Worm (Caenorhabditis elegans) whole organism, L1 larva: ENCODE measurements around the gene F32F2.4.

ENCODE experiments used
- C16A3.4 ChIP-seq: fragments of 150-350 bp; optimal IDR thresholded peaks from 2 replicates; lab custom pipeline; 2014; ENCODE audit warnings: missing biosample characterization, missing genetic modification characterization
- F16B12.6 ChIP-seq: fragments of 150-350 bp; optimal IDR thresholded peaks from 2 replicates; lab custom pipeline; 2014; ENCODE audit warnings: missing biosample characterization, missing genetic modification characterization
- alr-1 ChIP-seq: fragments of 200-800 bp; sonication (Bioruptor generic); optimal IDR thresholded peaks from 2 replicates; lab custom pipeline; 2018; ENCODE audit warnings: borderline replicate concordance, mild to moderate bottlenecking, missing genetic modification characterization, missing compliant biosample characterization
- aly-2 ChIP-seq: fragments of 150-350 bp; optimal IDR thresholded peaks from 2 replicates; lab custom pipeline; 2014; ENCODE audit warnings: missing biosample characterization, missing genetic modification characterization
- ceh-8 ChIP-seq: fragments of 200-800 bp; sonication (Bioruptor generic); optimal IDR thresholded peaks from 2 replicates; lab custom pipeline; 2018; ENCODE audit warnings: mild to moderate bottlenecking, missing genetic modification characterization, moderate library complexity, missing compliant biosample characterization
- ceh-82 ChIP-seq, 3 experiments: fragments of 150-350 bp in 1 of 3; sonication (generic microtip) in 2 of 3; optimal IDR thresholded peaks; 2 replicates each; lab custom pipeline; 2014 to 2017; ENCODE audit warnings: missing biosample characterization in 3 of 3, missing genetic modification characterization in 3 of 3
- ceh-88 ChIP-seq: fragments of 200-800 bp; sonication (Bioruptor generic); IDR thresholded peaks from 2 replicates; pipeline ENCODE4 v1.3.6; 2022; ENCODE audit warnings: missing genetic modification characterization, missing compliant biosample characterization
- ceh-90 ChIP-seq: sonication (generic microtip); optimal IDR thresholded peaks from 2 replicates; lab custom pipeline; 2016; ENCODE audit warnings: missing genetic modification characterization, missing compliant biosample characterization
- dsc-1 ChIP-seq: sonication (generic microtip); optimal IDR thresholded peaks from 2 replicates; lab custom pipeline; 2016; ENCODE audit warnings: mild to moderate bottlenecking, missing genetic modification characterization, missing compliant biosample characterization
- egl-13 ChIP-seq: sonication (generic microtip); optimal IDR thresholded peaks from 2 replicates; lab custom pipeline; 2016; ENCODE audit warnings: missing genotype, missing genetic modification reagents, missing genetic modification characterization, missing compliant biosample characterization
- elt-2 ChIP-seq: sonication (generic microtip); optimal IDR thresholded peaks from 2 replicates; lab custom pipeline; 2016; ENCODE audit warnings: missing genetic modification characterization, mild to moderate bottlenecking, inconsistent platforms, missing compliant biosample characterization, missing genetic modification reagents
- elt-3 ChIP-seq, 6 experiments: fragments of 150-350 bp in 1 of 6; sonication (generic microtip); optimal IDR thresholded peaks; 2 replicates each; lab custom pipeline; 2017 to 2018; ENCODE audit warnings: missing biosample characterization in 6 of 6, missing genetic modification characterization in 6 of 6, inconsistent platforms in 1 of 6
- fkh-8 ChIP-seq: sonication (generic microtip); optimal IDR thresholded peaks from 2 replicates; lab custom pipeline; 2016; ENCODE audit warnings: mild to moderate bottlenecking, missing genetic modification characterization, missing compliant biosample characterization
- fos-1 ChIP-seq: fragments of 150-350 bp; optimal IDR thresholded peaks from 2 replicates; lab custom pipeline; 2014; ENCODE audit warnings: missing biosample characterization, missing genetic modification characterization
- grh-1 ChIP-seq: fragments of 200-800 bp; sonication (Bioruptor generic); IDR thresholded peaks from 2 replicates; pipeline ENCODE4 v1.3.6; 2022; ENCODE audit warnings: missing genetic modification reagents, missing genetic modification characterization, missing compliant biosample characterization
- hlh-4 ChIP-seq: sonication (generic microtip); optimal IDR thresholded peaks from 2 replicates; lab custom pipeline; 2016; ENCODE audit warnings: mild to moderate bottlenecking, missing genetic modification characterization, missing compliant biosample characterization
- lin-14 ChIP-seq: fragments of 200-800 bp; sonication (Bioruptor generic); optimal IDR thresholded peaks from 2 replicates; lab custom pipeline; 2018; ENCODE audit warnings: mild to moderate bottlenecking, missing genetic modification characterization, moderate library complexity, missing compliant biosample characterization
- lsy-2 ChIP-seq, 2 experiments: fragments of 150-350 bp; optimal IDR thresholded peaks; 2 replicates each; lab custom pipeline; 2014; ENCODE audit warnings: missing biosample characterization in 2 of 2, missing genetic modification characterization in 2 of 2
- mep-1 ChIP-seq: fragments of 150-350 bp; optimal IDR thresholded peaks from 2 replicates; lab custom pipeline; 2014; ENCODE audit warnings: missing biosample characterization, missing genetic modification characterization
- nhr-19 ChIP-seq: fragments of 200-800 bp; sonication (Bioruptor generic); conservative IDR thresholded peaks from 2 replicates; pipeline ENCODE4 v1.3.6; 2022; ENCODE audit warnings: missing genetic modification characterization, missing compliant biosample characterization
- nhr-28 ChIP-seq: fragments of 150-350 bp; optimal IDR thresholded peaks from 2 replicates; lab custom pipeline; 2014; ENCODE audit warnings: missing biosample characterization, missing genetic modification characterization
- nhr-47 ChIP-seq: sonication (generic microtip); optimal IDR thresholded peaks from 2 replicates; lab custom pipeline; 2016; ENCODE audit warnings: mild to moderate bottlenecking, missing genetic modification characterization, moderate library complexity, missing compliant biosample characterization
- nhr-71 ChIP-seq: sonication (generic microtip); optimal IDR thresholded peaks from 2 replicates; lab custom pipeline; 2016; ENCODE audit warnings: mild to moderate bottlenecking, missing genetic modification characterization, moderate library complexity, missing compliant biosample characterization
- nhr-76 ChIP-seq: sonication (generic microtip); optimal IDR thresholded peaks from 2 replicates; lab custom pipeline; 2017; ENCODE audit warnings: missing biosample characterization, missing genetic modification characterization
- nhr-77 ChIP-seq: fragments of 150-350 bp; optimal IDR thresholded peaks from 2 replicates; lab custom pipeline; 2014; ENCODE audit warnings: missing biosample characterization, missing genetic modification characterization
- nhr-85 ChIP-seq: sonication (generic microtip); peaks from one replicate; lab custom pipeline; 2016; ENCODE audit warnings: missing genetic modification characterization, inconsistent platforms, missing compliant biosample characterization
- pag-3 ChIP-seq: sonication (generic microtip); optimal IDR thresholded peaks from 2 replicates; lab custom pipeline; 2017; ENCODE audit warnings: missing genetic modification characterization, mild to moderate bottlenecking, missing compliant biosample characterization, antibody characterized with exemption, borderline replicate concordance; ENCODE audit not compliant: insufficient read depth
- pax-3 ChIP-seq: fragments of 200-800 bp; sonication (Bioruptor generic); optimal IDR thresholded peaks from 2 replicates; lab custom pipeline; 2018; ENCODE audit warnings: mild to moderate bottlenecking, missing genetic modification characterization, moderate library complexity, missing compliant biosample characterization
- pqm-1 ChIP-seq: sonication (generic microtip); optimal IDR thresholded peaks from 3 replicates; lab custom pipeline; 2017; ENCODE audit warnings: missing biosample characterization, missing genetic modification characterization
- rnt-1 ChIP-seq: sonication (generic microtip); optimal IDR thresholded peaks from 2 replicates; lab custom pipeline; 2016; ENCODE audit warnings: mild to moderate bottlenecking, missing genetic modification characterization, moderate library complexity, missing compliant biosample characterization
- snu-23 ChIP-seq: sonication (generic microtip); optimal IDR thresholded peaks from 2 replicates; lab custom pipeline; 2016; ENCODE audit warnings: missing genetic modification characterization, missing compliant biosample characterization
- sox-4 ChIP-seq: sonication (generic microtip); optimal IDR thresholded peaks from 2 replicates; lab custom pipeline; 2016; ENCODE audit warnings: missing genetic modification characterization, missing compliant biosample characterization
- sup-37 ChIP-seq: fragments of 200-800 bp; sonication (Bioruptor generic); optimal IDR thresholded peaks from 2 replicates; lab custom pipeline; 2018; ENCODE audit warnings: mild to moderate bottlenecking, missing genetic modification characterization, missing compliant biosample characterization
- tbx-2 ChIP-seq: sonication (generic microtip); optimal IDR thresholded peaks from 2 replicates; lab custom pipeline; 2016; ENCODE audit warnings: missing genetic modification characterization, missing compliant biosample characterization
- tlp-1 ChIP-seq: fragments of 150-350 bp; optimal IDR thresholded peaks from 2 replicates; lab custom pipeline; 2014; ENCODE audit warnings: missing biosample characterization, missing genetic modification characterization
- unc-86 ChIP-seq: sonication (generic microtip); optimal IDR thresholded peaks from 2 replicates; lab custom pipeline; 2016; ENCODE audit warnings: missing genetic modification characterization, missing compliant biosample characterization
- unc-98 ChIP-seq: fragments of 200-800 bp; sonication (Bioruptor generic); IDR thresholded peaks from 2 replicates; pipeline ENCODE4 v1.3.6; 2022; ENCODE audit warnings: missing genetic modification characterization, missing compliant biosample characterization
- ztf-11 ChIP-seq, 2 experiments: sonication (generic microtip); optimal IDR thresholded peaks; 2 replicates each; lab custom pipeline; 2016 to 2017; ENCODE audit warnings: missing genetic modification characterization in 2 of 2, missing biosample characterization in 1 of 2, missing compliant biosample characterization in 1 of 2

The F32F2.4 gene

DNA sequence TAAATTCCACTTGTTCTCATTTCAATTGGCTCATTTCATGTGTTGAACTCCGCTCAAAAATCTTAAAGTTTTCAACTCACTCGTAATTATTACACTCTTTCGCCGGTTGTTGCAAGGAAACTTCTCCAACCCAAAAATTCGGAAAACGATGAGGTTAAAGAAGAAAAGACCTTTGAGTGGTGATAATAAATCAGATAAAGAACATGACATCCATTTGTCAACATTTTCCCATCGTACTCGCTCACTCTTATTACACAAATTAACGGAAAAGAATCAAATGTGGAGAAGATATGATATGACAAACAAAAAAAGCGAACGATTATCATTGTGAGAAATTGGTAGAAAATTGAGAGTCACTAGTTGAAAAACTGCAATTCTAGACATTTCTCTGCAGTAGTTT, 9.2 kb downstream of the F32F2.4 start (continued):
- TF ChIP-seq unc-86 (no peak), sox-4 (tag; lab: Kevin White, UChicago) (no peak), alr-1 (tag; lab: Kevin White, UChicago) (no peak), fos-1 (tag; lab: Kevin White, UChicago) (no peak), lin-14 (GFP tag; lab: Kevin White, UChicago) (peak; percentile 73), C16A3.4 (tag; lab: Kevin White, UChicago) (no peak), hlh-4 (tag; lab: Kevin White, UChicago) (no peak), sup-37 (GFP tag; lab: Kevin White, UChicago) (no peak)

DNA sequence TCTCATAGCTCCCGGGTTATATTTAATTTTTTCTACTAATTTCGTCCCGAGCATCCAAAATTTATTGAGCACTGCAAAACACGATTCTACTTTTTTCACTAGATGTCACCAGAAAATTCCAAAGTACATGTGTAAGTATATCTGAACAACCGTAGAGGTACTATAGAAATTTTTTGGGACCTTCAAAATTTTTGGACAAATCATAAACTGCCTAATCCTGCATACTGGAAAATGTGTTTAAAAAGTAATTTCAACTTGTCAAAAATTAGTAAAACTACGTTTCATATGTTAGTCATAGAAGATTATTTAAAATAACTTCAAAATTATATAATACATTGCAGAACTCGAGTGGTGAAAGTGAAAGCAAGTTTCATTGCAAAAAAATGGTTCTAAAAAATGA, 10.5 kb downstream of the F32F2.4 start:
- TF ChIP-seq nhr-28 (no peak), dsc-1 (no peak), F16B12.6 (tag; lab: Kevin White, UChicago) (no peak), ceh-82 (tag; optimal IDR thresholded peaks at IDR 0.05; lab: Kevin White, UChicago) (no peak), elt-3 (tag; optimal IDR thresholded peaks at IDR 0.05; lab: Kevin White, UChicago) (no peak), ceh-90 (tag; lab: Kevin White, UChicago) (no peak), unc-98 (GFP tag; lab: Robert Waterston, UW) (no peak), nhr-76 (tag; lab: Kevin White, UChicago) (no peak), nhr-71 (tag; lab: Kevin White, UChicago) (no peak), tlp-1 (tag; lab: Kevin White, UChicago) (no peak), alr-1 (tag; lab: Kevin White, UChicago) (no peak), aly-2 (no peak)

ce11 chrV:13288881-13289280, 12.8 kb downstream of the F32F2.4 start:
- peak; percentile 68 for TF ChIP-seq rnt-1 (tag; lab: Kevin White, UChicago)
- TF ChIP-seq nhr-19 (GFP tag; lab: Robert Waterston, UW): 0 out of 2 replicates have a peak, but pooled peaks have one; percentile 10
- TF ChIP-seq pag-3 (tag; lab: Kevin White, UChicago): peak; percentile 58
- TF ChIP-seq mep-1 (tag; lab: Kevin White, UChicago): no peak
- TF ChIP-seq snu-23 (GFP tag; lab: Kevin White, UChicago): peak; percentile 25
- TF ChIP-seq lsy-2 (tag; optimal IDR thresholded peaks at IDR 0.05; lab: Kevin White, UChicago): peak in 1 of 2 experiments; percentile 7
- peak; percentile 48 for TF ChIP-seq lin-14 (GFP tag; lab: Kevin White, UChicago)
- TF ChIP-seq egl-13 (tag; lab: Kevin White, UChicago): no peak
- peak; percentile 53 for TF ChIP-seq nhr-71 (tag; lab: Kevin White, UChicago)

ce11 chrV:13294507-13294906, 18.4 kb downstream of the F32F2.4 start:
- TF ChIP-seq ceh-88 (no peak), nhr-85 (tag; lab: Kevin White, UChicago) (no peak), pax-3 (tag; lab: Kevin White, UChicago) (no peak), sox-4 (tag; lab: Kevin White, UChicago) (no peak), nhr-47 (tag; lab: Kevin White, UChicago) (no peak), nhr-76 (tag; lab: Kevin White, UChicago) (no peak), pqm-1 (no peak), fkh-8 (tag; lab: Kevin White, UChicago) (no peak), tbx-2 (tag; lab: Kevin White, UChicago) (no peak), dsc-1 (no peak), sup-37 (GFP tag; lab: Kevin White, UChicago) (no peak), ceh-8 (no peak), tlp-1 (tag; lab: Kevin White, UChicago) (no peak), hlh-4 (tag; lab: Kevin White, UChicago) (no peak), ztf-11 (tag; optimal IDR thresholded peaks at IDR 0.05; lab: Kevin White, UChicago) (no peak), grh-1 (no peak), nhr-77 (tag; lab: Kevin White, UChicago) (no peak), elt-2 (no peak)
